Fruit fly (Drosophila melanogaster): ENCODE measurements around the gene CG13841.

DNA sequence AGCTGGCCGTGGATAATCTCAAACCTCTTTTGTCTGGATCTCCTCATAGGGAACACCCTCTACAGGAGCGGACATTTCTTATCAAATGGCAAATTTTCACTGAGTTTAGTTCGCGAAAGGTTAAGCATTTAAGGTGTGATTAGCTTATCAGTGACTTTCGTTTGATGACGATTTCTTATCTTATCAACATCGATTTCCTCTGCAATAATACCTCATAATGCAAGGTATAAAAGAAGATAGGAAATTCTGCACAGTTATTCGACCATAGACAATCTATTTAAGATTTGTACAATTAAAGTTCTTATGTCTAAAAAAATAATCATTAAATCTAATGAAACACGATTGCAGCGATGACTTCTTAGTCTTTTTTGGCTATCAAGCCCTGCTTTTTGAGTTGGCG is 33.7 kb downstream of the CG13841 start, which contains the start of gene Takl2:
- TF ChIP-seq CTCF (optimal IDR thresholded peaks at IDR 0.05) (no peak), CG8478 (optimal IDR thresholded peaks at IDR 0.05) (no peak)

All from S2 (cell line).